Fruit fly (Drosophila melanogaster): Measurements from ENCODE around the gene CG2162.

Gene CG2162

dm6 chr3L:3042150-3043049 lies 7.4 kb downstream of the CG2162 start, which contains the start of gene Prx4 (continued):
- TF ChIP-seq CG32772 (GFP tag; IDR thresholded peaks at IDR 0.05), result peak; percentile 62
- peak; percentile 72; the same call in 1 of the 2 replicates for TF ChIP-seq lmd (GFP tag; IDR thresholded peaks at IDR 0.05)
- peak; percentile 50 for TF ChIP-seq CG3407 (GFP tag; optimal IDR thresholded peaks at IDR 0.05)
- peak; percentile 50 for TF ChIP-seq Spps (tag; optimal IDR thresholded peaks at IDR 0.05)
- TF ChIP-seq CG4328 (GFP tag; optimal IDR thresholded peaks at IDR 0.05), result no peak
- peak; percentile 63 for TF ChIP-seq D19A (tag; optimal IDR thresholded peaks at IDR 0.05)
- TF ChIP-seq NC2α (GFP tag; optimal IDR thresholded peaks at IDR 0.05), result no peak
- peak; percentile 74 for TF ChIP-seq caup (GFP tag; optimal IDR thresholded peaks at IDR 0.05; ENCODE audit: severe bottlenecking)
- no peak for TF ChIP-seq Dad (GFP tag; optimal IDR thresholded peaks at IDR 0.05)
- TF ChIP-seq CG4282 (GFP tag; optimal IDR thresholded peaks at IDR 0.05), result no peak
- TF ChIP-seq Rfx (GFP tag; IDR thresholded peaks at IDR 0.05), result peak; percentile 77
- TF ChIP-seq CG31388 (GFP tag; optimal IDR thresholded peaks at IDR 0.05), result no peak
- peak; percentile 72 for TF ChIP-seq CG1233 (GFP tag; optimal IDR thresholded peaks at IDR 0.05)
- TF ChIP-seq CG14014 (GFP tag; IDR thresholded peaks at IDR 0.05), result peak; percentile 78
- TF ChIP-seq CG14710 (tag; optimal IDR thresholded peaks at IDR 0.05), result peak; percentile 25
- TF ChIP-seq CTCF (GFP tag; optimal IDR thresholded peaks at IDR 0.05), result peak; percentile 9
- no peak for TF ChIP-seq CG15073 (GFP tag; optimal IDR thresholded peaks at IDR 0.05)
- TF ChIP-seq nerfin-2 (GFP tag; IDR thresholded peaks at IDR 0.05; ENCODE audit: partially characterized antibody), result no peak
- TF ChIP-seq tll (GFP tag; optimal IDR thresholded peaks at IDR 0.05), result no peak
- TF ChIP-seq CG17361 (GFP tag; IDR thresholded peaks at IDR 0.05), result peak; percentile 50; the same call in 1 of the 3 replicates
- no peak for TF ChIP-seq CG8944 (GFP tag; optimal IDR thresholded peaks at IDR 0.05)
- TF ChIP-seq CG6272 (GFP tag; IDR thresholded peaks at IDR 0.05), result no peak
- peak; percentile 66 for TF ChIP-seq BtbVII (GFP tag; optimal IDR thresholded peaks at IDR 0.05)
- no peak for TF ChIP-seq Sry-δ (GFP tag; optimal IDR thresholded peaks at IDR 0.05)
- peak; percentile 56 for TF ChIP-seq CG6854 (GFP tag; optimal IDR thresholded peaks at IDR 0.05)
- TF ChIP-seq CG4707 (GFP tag; optimal IDR thresholded peaks at IDR 0.05), result peak; percentile 39
- TF ChIP-seq MTF-1 (GFP tag; optimal IDR thresholded peaks at IDR 0.05; ENCODE audit: borderline replicate concordance), result peak; percentile 43
- no peak for TF ChIP-seq CG10543 (GFP tag; optimal IDR thresholded peaks at IDR 0.05)
- TF ChIP-seq Taf1 (GFP tag; IDR thresholded peaks at IDR 0.05), result peak; percentile 62
- no peak for TF ChIP-seq Lpt (GFP tag; optimal IDR thresholded peaks at IDR 0.05)
- peak; percentile 56 for TF ChIP-seq H2.0 (GFP tag; IDR thresholded peaks at IDR 0.05)
- peak; percentile 69 for TF ChIP-seq CG10979 (tag; optimal IDR thresholded peaks at IDR 0.05)
- peak; percentile 76 for TF ChIP-seq Ada2b (GFP tag; IDR thresholded peaks at IDR 0.05)
- TF ChIP-seq CG10147 (GFP tag; optimal IDR thresholded peaks at IDR 0.05), result peak; percentile 52
- peak; percentile 18 for TF ChIP-seq twi (tag; optimal IDR thresholded peaks at IDR 0.05)
- no peak for TF ChIP-seq lbe (GFP tag; optimal IDR thresholded peaks at IDR 0.05)
- no peak for TF ChIP-seq pita (GFP tag; optimal IDR thresholded peaks at IDR 0.05)
- TF ChIP-seq HLHmδ (GFP tag; optimal IDR thresholded peaks at IDR 0.05), result no peak
- peak; percentile 28; the same call in 1 of the 2 replicates for TF ChIP-seq MBD-R2 (GFP tag; IDR thresholded peaks at IDR 0.05)
- TF ChIP-seq CG12236 (GFP tag; optimal IDR thresholded peaks at IDR 0.05), result no peak
- TF ChIP-seq amos (GFP tag; IDR thresholded peaks at IDR 0.05; ENCODE audit: partially characterized antibody), result peak; percentile 11; the same call in 1 of the 2 replicates
- no peak for TF ChIP-seq Doc2 (GFP tag; IDR thresholded peaks at IDR 0.05)
- TF ChIP-seq dysf (GFP tag; IDR thresholded peaks at IDR 0.05), result peak; percentile 82
- TF ChIP-seq CG11398 (GFP tag; optimal IDR thresholded peaks at IDR 0.05), result no peak
- peak; percentile 74 for TF ChIP-seq CG9932 (GFP tag; IDR thresholded peaks at IDR 0.05)
- no peak for TF ChIP-seq CG6791 (GFP tag; IDR thresholded peaks at IDR 0.05; ENCODE audit: partially characterized antibody)
- TF ChIP-seq CG17385 (GFP tag; optimal IDR thresholded peaks at IDR 0.05), result peak; percentile 68
- TF ChIP-seq Hmr (GFP tag; optimal IDR thresholded peaks at IDR 0.05), result peak; percentile 84
- no peak for TF ChIP-seq CG8478 (optimal IDR thresholded peaks at IDR 0.05)
